Worm (Caenorhabditis elegans) whole organism, L2 larva: ENCODE results near the gene mob-2.
A peak's percentile ranks its signal among the peaks of the same experiment; 100 is the strongest.

Source experiments
- aly-2 ChIP-seq: fragments of 150-350 bp; optimal IDR thresholded peaks from 2 replicates; lab custom pipeline; 2014; ENCODE audit warnings: missing biosample characterization, missing genetic modification characterization
- blmp-1 ChIP-seq: sonication (generic microtip); optimal IDR thresholded peaks from 2 replicates; lab custom pipeline; 2017; ENCODE audit warnings: missing genetic modification characterization, mild to moderate bottlenecking, missing compliant biosample characterization, antibody characterized with exemption, moderate library complexity; ENCODE audit not compliant: insufficient read depth
- dmd-4 ChIP-seq: sonication (generic microtip); optimal IDR thresholded peaks from 2 replicates; lab custom pipeline; 2017; ENCODE audit warnings: missing biosample characterization, missing genetic modification characterization
- lsy-2 ChIP-seq, 2 experiments: fragments of 150-350 bp in 1 of 2; sonication (generic microtip) in 1 of 2; optimal IDR thresholded peaks; 2 replicates each; lab custom pipeline; 2014 to 2017; ENCODE audit warnings: missing biosample characterization in 2 of 2, missing genetic modification characterization in 2 of 2
- mdl-1 ChIP-seq, 2 experiments: fragments of 150-350 bp in 1 of 2; sonication (generic microtip) in 1 of 2; optimal IDR thresholded peaks; 2 replicates each; lab custom pipeline; 2017; ENCODE audit warnings: missing biosample characterization in 2 of 2, missing genetic modification characterization in 2 of 2
- unc-39 ChIP-seq: fragments of 150-350 bp; optimal IDR thresholded peaks from 2 replicates; lab custom pipeline; 2014; ENCODE audit warnings: missing biosample characterization, missing genetic modification characterization
- unc-62 ChIP-seq: fragments of 150-350 bp; optimal IDR thresholded peaks from 2 replicates; lab custom pipeline; 2014; ENCODE audit warnings: missing biosample characterization, missing genetic modification reagents, missing genetic modification characterization

DNA sequence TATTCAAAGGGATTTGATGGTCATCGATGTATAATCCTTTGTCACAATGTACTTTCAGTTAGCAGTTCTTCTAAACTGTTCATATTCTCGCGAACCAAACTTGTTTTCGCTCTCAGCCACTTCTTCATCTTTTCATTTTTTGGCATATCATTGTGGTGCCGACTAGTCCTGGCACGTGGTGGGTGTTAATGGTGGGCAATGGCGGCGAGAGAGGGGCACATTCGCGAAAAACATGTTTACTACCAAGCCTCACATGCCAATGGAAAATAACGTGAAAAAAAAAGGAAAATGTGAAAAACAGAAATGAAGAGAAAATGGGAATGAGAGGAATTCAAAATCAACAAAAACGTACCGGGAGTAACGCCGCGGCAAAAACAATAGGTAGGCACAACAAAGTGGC, 22.8 kb downstream of the mob-2 start:
- no peak for TF ChIP-seq blmp-1 (tag; lab: Kevin White, UChicago)
- TF ChIP-seq unc-62 = no peak
- TF ChIP-seq mdl-1 (tag; optimal IDR thresholded peaks at IDR 0.05; lab: Kevin White, UChicago) = no peak
- peak in 1 of 2 experiments; percentile 1 for TF ChIP-seq lsy-2 (tag; optimal IDR thresholded peaks at IDR 0.05; lab: Kevin White, UChicago)
- no peak for TF ChIP-seq aly-2 (tag; lab: Kevin White, UChicago)
- no peak for TF ChIP-seq dmd-4
- no peak for TF ChIP-seq unc-39 (tag; lab: Kevin White, UChicago)
